Fruit fly (Drosophila melanogaster): Measurements from ENCODE around the gene Drsl5.

DNA sequence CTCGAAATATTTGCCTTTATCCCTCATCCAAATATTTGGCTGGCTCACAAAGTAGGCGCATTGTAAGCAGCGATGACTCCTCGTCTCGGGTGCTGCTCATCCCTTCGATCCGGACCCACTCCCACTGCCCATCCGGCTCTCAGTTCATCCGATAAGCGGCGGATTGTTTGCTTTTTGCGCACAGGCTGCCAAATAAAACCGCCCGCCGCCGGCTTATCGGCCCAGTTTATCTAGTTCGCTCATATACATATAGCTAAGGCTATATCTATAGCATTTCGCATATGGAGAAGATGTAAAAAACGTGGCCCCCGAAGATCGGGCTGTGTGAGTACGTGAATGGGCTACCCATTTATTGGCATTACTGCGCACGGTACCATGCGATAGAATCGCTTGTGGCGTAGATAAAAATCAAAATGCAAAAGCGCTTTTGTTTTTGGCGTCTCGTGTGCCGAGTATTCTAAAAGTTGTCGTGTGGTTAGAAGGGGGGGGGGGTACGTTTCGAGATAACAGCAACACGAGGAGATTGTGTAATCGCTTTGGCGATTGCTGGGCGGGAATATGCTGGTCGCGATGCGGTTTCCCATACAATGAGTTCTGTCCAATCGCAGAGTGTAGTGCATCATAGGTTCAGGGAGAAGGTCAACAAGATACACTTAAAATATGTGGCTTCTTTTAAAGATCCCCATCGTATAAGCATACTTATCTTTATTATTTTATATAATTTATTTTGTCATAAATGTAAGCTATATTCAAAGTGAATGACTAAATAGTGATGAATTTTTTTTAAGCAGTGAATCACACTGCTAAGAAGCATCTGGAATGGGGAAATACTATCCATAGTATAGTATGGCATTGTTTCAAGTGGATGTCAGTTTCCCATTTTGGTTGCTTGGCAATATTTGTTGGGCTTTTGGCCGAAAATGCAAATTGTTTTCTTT, 7.6 kb upstream of the Drsl5 start:
- TF ChIP-seq fd96Ca (GFP tag; IDR thresholded peaks at IDR 0.05) (no peak), CG10348 (GFP tag; IDR thresholded peaks at IDR 0.05) (no peak), Snoo (tag; optimal IDR thresholded peaks at IDR 0.05) (no peak), CG34367 (tag; optimal IDR thresholded peaks at IDR 0.05) (no peak), D1 (tag; optimal IDR thresholded peaks at IDR 0.05) (no peak), EcR (GFP tag; optimal IDR thresholded peaks at IDR 0.05) (no peak), CG8301 (tag; optimal IDR thresholded peaks at IDR 0.05) (no peak), Pif1A (GFP tag; optimal IDR thresholded peaks at IDR 0.05) (no peak), Ets98B (GFP tag; IDR thresholded peaks at IDR 0.05) (no peak), CG15710 (tag; optimal IDR thresholded peaks at IDR 0.05) (no peak), CG14655 (GFP tag; optimal IDR thresholded peaks at IDR 0.05) (no peak), Pif1B (GFP tag; optimal IDR thresholded peaks at IDR 0.05) (no peak)

Measured in whole organism, pupa.